Worm (Caenorhabditis elegans) whole organism, midembryonic: ENCODE measurements around the gene sel-15.

Experiments used
- ref-1 ChIP-seq: fragments of 200-800 bp; sonication (Bioruptor generic); conservative IDR thresholded peaks from 2 replicates; pipeline ENCODE4 v1.3.6; 2022; ENCODE audit warnings: missing genetic modification reagents, missing genetic modification characterization, missing compliant biosample characterization
- ztf-23 ChIP-seq: fragments of 200-800 bp; sonication (Bioruptor generic); IDR thresholded peaks from 2 replicates; pipeline ENCODE4 v1.3.6; 2022; ENCODE audit warnings: missing genetic modification reagents, missing genetic modification characterization, missing compliant biosample characterization

- TF ChIP-seq ref-1 (GFP tag; lab: Robert Waterston, UW) = no peak
- no peak for TF ChIP-seq ztf-23
Measured at ce11 chrIII:728694-729093, 32.4 kb upstream of the sel-15 start.
